Fruit fly (Drosophila melanogaster) whole organism, adult: ENCODE measurements around the gene CG33307.

ENCODE experiments used
- CG11617 ChIP-seq: fragments of 200-800 bp; sonication (Bioruptor generic); optimal IDR thresholded peaks from 2 replicates; lab custom pipeline; 2017; ENCODE audit warnings: mild to moderate bottlenecking, missing biosample characterization, missing genetic modification reagents, missing genetic modification characterization
- CG12768 ChIP-seq: fragments of 200-800 bp; sonication (Bioruptor generic); optimal IDR thresholded peaks from 2 replicates; lab custom pipeline; 2017; ENCODE audit warnings: missing biosample characterization, missing genetic modification characterization, mild to moderate bottlenecking, moderate library complexity, missing genetic modification reagents
- CG14711 ChIP-seq: fragments of 200-800 bp; sonication (Bioruptor generic); optimal IDR thresholded peaks from 2 replicates; lab custom pipeline; 2018; ENCODE audit warnings: missing biosample characterization, mild to moderate bottlenecking, missing genetic modification characterization, moderate library complexity
- CG1620 ChIP-seq: fragments of 200-800 bp; sonication (Bioruptor generic); optimal IDR thresholded peaks from 2 replicates; lab custom pipeline; 2016; ENCODE audit warnings: missing biosample characterization, missing genetic modification characterization
- CG33017 ChIP-seq: fragments of 200-800 bp; sonication (Bioruptor generic); optimal IDR thresholded peaks from 2 replicates; lab custom pipeline; 2018; ENCODE audit warnings: missing biosample characterization, mild to moderate bottlenecking, missing genetic modification characterization, moderate library complexity
- CG5204 ChIP-seq: fragments of 200-800 bp; sonication (Bioruptor generic); optimal IDR thresholded peaks from 2 replicates; lab custom pipeline; 2016; ENCODE audit warnings: missing biosample characterization, missing genetic modification characterization
- CG7045 ChIP-seq: fragments of 200-800 bp; sonication (Bioruptor generic); optimal IDR thresholded peaks from 2 replicates; lab custom pipeline; 2017; ENCODE audit warnings: missing biosample characterization, mild to moderate bottlenecking, missing genetic modification characterization
- CG7101 ChIP-seq: fragments of 200-800 bp; sonication (Bioruptor generic); optimal IDR thresholded peaks from 2 replicates; lab custom pipeline; 2018; ENCODE audit warnings: missing biosample characterization, mild to moderate bottlenecking, missing genetic modification characterization, moderate library complexity
- Clk ChIP-seq: fragments of 200-800 bp; sonication (Bioruptor generic); optimal IDR thresholded peaks from 2 replicates; lab custom pipeline; 2017; ENCODE audit warnings: missing biosample characterization, missing genetic modification characterization
- Crg-1 ChIP-seq: fragments of 200-800 bp; sonication (Bioruptor generic); optimal IDR thresholded peaks from 2 replicates; lab custom pipeline; 2016; ENCODE audit warnings: missing biosample characterization, missing genetic modification characterization
- Hr96 ChIP-seq: fragments of 200-800 bp; sonication (Bioruptor generic); optimal IDR thresholded peaks from 2 replicates; lab custom pipeline; 2016; ENCODE audit warnings: missing biosample characterization, missing genetic modification characterization
- Mnt ChIP-seq: fragments of 200-800 bp; sonication (Bioruptor generic); optimal IDR thresholded peaks from 2 replicates; lab custom pipeline; 2016; ENCODE audit warnings: missing biosample characterization, mild to moderate bottlenecking, missing genetic modification characterization
- bab1 ChIP-seq: fragments of 200-800 bp; sonication (Bioruptor generic); optimal IDR thresholded peaks from 3 replicates; lab custom pipeline; 2019; ENCODE audit warnings: missing biosample characterization, mild to moderate bottlenecking, missing genetic modification characterization, moderate library complexity
- cic ChIP-seq: fragments of 200-800 bp; sonication (Bioruptor generic); optimal IDR thresholded peaks from 2 replicates; lab custom pipeline; 2017; ENCODE audit warnings: missing biosample characterization, mild to moderate bottlenecking, missing genetic modification characterization, moderate library complexity
- cnc ChIP-seq, 2 experiments: fragments of >200 bp; optimal IDR thresholded peaks; 2 replicates each; lab custom pipeline; 2017
- kay ChIP-seq: fragments of 200-800 bp; sonication (Bioruptor generic); peaks from one replicate; lab custom pipeline; 2016; ENCODE audit warnings: missing biosample characterization, missing genetic modification characterization, borderline replicate concordance
- ovo ChIP-seq: fragments of 200-800 bp; sonication (Bioruptor generic); optimal IDR thresholded peaks from 2 replicates; lab custom pipeline; 2016; ENCODE audit warnings: missing biosample characterization, missing genetic modification characterization
- pad ChIP-seq: fragments of 200-800 bp; sonication (Bioruptor generic); optimal IDR thresholded peaks from 3 replicates; lab custom pipeline; 2017; ENCODE audit warnings: missing biosample characterization, missing genetic modification characterization, mild to moderate bottlenecking, moderate library complexity, missing genetic modification reagents
- tj ChIP-seq: fragments of 200-800 bp; sonication (Bioruptor generic); optimal IDR thresholded peaks from 3 replicates; lab custom pipeline; 2017; ENCODE audit warnings: missing biosample characterization, mild to moderate bottlenecking, missing genetic modification characterization, moderate library complexity
- toe ChIP-seq: fragments of 200-800 bp; sonication (Bioruptor generic); optimal IDR thresholded peaks from 2 replicates; lab custom pipeline; 2016; ENCODE audit warnings: missing biosample characterization, missing genetic modification characterization

CG33307 gene

DNA sequence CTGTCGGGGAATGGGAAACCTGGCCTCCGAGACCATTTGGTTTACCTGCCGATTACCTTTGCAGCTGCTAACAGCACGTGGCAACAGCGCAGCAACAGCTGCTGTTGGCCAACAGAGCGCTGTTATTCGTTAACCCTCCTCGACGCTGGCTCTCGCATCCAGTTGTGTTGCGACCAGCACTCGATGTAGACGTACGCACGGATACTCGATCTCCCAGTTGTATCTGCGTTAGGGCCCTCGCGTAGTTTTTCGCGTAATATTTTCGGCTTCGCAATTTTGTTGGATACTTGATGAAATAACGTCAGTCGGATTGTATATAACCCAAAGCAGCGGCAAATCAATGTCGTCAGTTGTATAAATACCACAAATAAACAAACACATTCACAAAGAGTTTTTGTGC lies 37.5 kb upstream of the CG33307 start:
- no peak for TF ChIP-seq CG7045
- peak; percentile 85 for TF ChIP-seq kay (GFP tag; lab: Kevin White, UChicago)
- TF ChIP-seq CG1620 = no peak
- TF ChIP-seq cnc (optimal IDR thresholded peaks at IDR 0.05; lab: Kevin White, UChicago) = no peak
- peak; percentile 20 for TF ChIP-seq cic (GFP tag; lab: Kevin White, UChicago)
- peak; percentile 15 for TF ChIP-seq CG14711
- no peak for TF ChIP-seq Hr96 (GFP tag; lab: Kevin White, UChicago)
- no peak for TF ChIP-seq tj (GFP tag; lab: Kevin White, UChicago)
- TF ChIP-seq CG7101 = peak; percentile 17
- no peak for TF ChIP-seq CG33017 (tag; lab: Kevin White, UChicago)
- peak; percentile 36 for TF ChIP-seq bab1 (GFP tag; lab: Kevin White, UChicago)
- TF ChIP-seq CG11617 (GFP tag; lab: Kevin White, UChicago) = no peak
- TF ChIP-seq Mnt (GFP tag; lab: Kevin White, UChicago) = peak; percentile 20
- no peak for TF ChIP-seq CG12768 (GFP tag; lab: Kevin White, UChicago)

DNA sequence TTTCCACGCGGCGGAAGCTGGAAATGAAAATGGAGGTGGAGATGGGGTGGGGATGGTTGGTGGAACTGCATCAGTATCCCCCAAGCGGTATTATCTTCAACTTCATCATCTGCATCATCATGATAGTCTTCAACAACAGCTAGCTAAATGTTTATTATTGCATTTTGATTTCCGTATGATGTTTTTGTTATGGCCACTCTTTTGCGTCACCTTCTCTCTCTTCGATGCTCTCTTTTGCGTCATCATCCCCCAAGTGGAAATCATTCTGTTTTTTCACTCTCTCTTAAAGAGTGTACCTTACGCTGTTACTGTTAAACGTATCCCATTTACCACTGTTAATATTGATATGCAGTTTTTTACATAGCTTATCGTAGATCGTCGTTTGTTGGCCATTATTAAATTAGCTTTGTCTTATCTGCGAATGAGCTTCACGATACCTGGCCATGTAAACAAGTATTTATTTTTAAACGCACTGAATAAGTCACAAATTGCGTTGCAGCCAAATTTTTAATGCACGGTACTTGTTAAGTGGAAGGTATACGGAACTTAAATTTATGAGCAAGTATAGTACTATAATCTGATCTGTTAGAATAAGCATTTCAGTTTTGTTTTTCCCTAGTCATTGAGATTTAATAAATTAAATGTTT lies 36.7 kb upstream of the CG33307 start:
- no peak for TF ChIP-seq CG5204 (GFP tag; lab: Kevin White, UChicago)
- no peak for TF ChIP-seq pad (GFP tag; lab: Kevin White, UChicago)
- peak; percentile 2 for TF ChIP-seq CG33017 (tag; lab: Kevin White, UChicago)
- no peak for TF ChIP-seq Crg-1
- TF ChIP-seq cic (GFP tag; lab: Kevin White, UChicago) = peak; percentile 17
- no peak for TF ChIP-seq CG7045
- TF ChIP-seq CG11617 (GFP tag; lab: Kevin White, UChicago) = no peak
- no peak for TF ChIP-seq ovo (GFP tag; lab: Kevin White, UChicago)
- TF ChIP-seq Mnt (GFP tag; lab: Kevin White, UChicago) = no peak
- no peak for TF ChIP-seq Hr96 (GFP tag; lab: Kevin White, UChicago)
- TF ChIP-seq CG1620 = no peak
- no peak for TF ChIP-seq toe (GFP tag; lab: Kevin White, UChicago)
- no peak for TF ChIP-seq CG7101
- TF ChIP-seq kay (GFP tag; lab: Kevin White, UChicago) = peak; percentile 89
- TF ChIP-seq bab1 (GFP tag; lab: Kevin White, UChicago) = no peak
- TF ChIP-seq Clk = no peak
- peak; percentile 16 for TF ChIP-seq CG12768 (GFP tag; lab: Kevin White, UChicago)
- no peak for TF ChIP-seq cnc (optimal IDR thresholded peaks at IDR 0.05; lab: Kevin White, UChicago)
- no peak for TF ChIP-seq CG14711

DNA sequence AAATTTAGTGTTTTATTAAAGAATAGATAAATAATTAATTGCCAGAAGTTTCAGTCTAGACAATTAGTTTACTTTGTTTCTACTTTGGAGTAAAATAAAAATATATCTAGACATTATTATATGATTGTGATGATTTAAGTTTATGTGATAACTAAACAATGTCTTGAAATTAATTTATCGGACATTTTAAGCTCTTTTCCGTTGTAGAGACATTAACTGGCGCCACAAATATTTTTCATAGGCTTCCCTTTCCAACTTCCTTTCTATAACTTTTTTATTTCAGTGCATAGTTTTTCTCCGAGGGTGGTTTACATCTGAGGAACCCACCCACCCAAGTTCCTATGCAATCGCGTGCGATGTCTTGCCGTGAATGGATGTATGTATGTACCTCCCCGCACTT lies 35.4 kb upstream of the CG33307 start:
- TF ChIP-seq Mnt (GFP tag; lab: Kevin White, UChicago) (no peak), tj (GFP tag; lab: Kevin White, UChicago) (no peak), Clk (no peak), bab1 (GFP tag; lab: Kevin White, UChicago) (no peak), CG11617 (GFP tag; lab: Kevin White, UChicago) (no peak), pad (GFP tag; lab: Kevin White, UChicago) (no peak), toe (GFP tag; lab: Kevin White, UChicago) (no peak), CG7045 (no peak), kay (GFP tag; lab: Kevin White, UChicago) (no peak), CG12768 (GFP tag; lab: Kevin White, UChicago) (no peak), cnc (optimal IDR thresholded peaks at IDR 0.05; lab: Kevin White, UChicago) (no peak), CG33017 (tag; lab: Kevin White, UChicago) (no peak), CG5204 (GFP tag; lab: Kevin White, UChicago) (no peak), ovo (GFP tag; lab: Kevin White, UChicago) (no peak), CG7101 (no peak), Hr96 (GFP tag; lab: Kevin White, UChicago) (no peak), cic (GFP tag; lab: Kevin White, UChicago) (no peak), CG14711 (no peak), Crg-1 (no peak)

DNA sequence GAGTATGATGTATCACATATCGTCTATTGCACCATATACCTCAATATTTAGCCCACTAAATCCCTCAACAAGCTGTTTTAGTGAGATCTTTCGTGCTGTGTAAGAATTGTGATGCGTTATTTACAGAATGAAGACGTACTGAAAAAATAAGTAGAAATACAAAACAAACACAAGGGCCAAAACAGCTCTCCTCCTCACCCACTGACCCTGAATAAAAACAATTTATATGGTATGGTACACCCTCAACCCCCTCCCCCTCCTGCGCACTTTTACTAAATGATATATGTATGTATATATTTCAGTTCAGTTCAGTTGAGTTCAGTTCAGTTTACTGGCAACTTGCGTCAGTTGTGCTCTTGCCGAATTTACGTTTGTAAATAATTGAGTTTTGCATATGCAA lies 31.8 kb upstream of the CG33307 start:
- no peak for TF ChIP-seq tj (GFP tag; lab: Kevin White, UChicago)
- peak; percentile 62 for TF ChIP-seq kay (GFP tag; lab: Kevin White, UChicago)
- no peak for TF ChIP-seq Crg-1

DNA sequence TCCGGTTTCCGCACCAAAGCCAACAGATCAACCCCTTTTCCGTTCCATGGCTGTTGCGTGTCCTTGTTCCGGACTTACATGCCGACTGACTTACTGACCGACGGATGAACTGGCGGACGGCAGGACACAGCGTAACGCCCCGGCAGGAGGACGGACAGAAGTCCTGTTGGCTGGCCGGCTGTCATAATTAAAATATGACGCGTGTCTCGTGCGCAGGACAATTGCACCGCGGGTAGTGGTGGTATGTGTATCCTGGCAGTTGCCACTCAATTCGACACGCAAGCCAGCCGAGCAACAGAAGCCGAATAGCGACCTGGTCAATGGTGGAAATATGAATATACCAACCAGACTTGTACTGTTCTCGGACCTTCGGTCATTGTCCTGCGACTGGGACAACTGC lies 28.1 kb upstream of the CG33307 start:
- TF ChIP-seq cnc (optimal IDR thresholded peaks at IDR 0.05; lab: Kevin White, UChicago) (no peak), CG33017 (tag; lab: Kevin White, UChicago) (no peak), CG1620 (no peak), CG11617 (GFP tag; lab: Kevin White, UChicago) (no peak), ovo (GFP tag; lab: Kevin White, UChicago) (no peak), CG7045 (no peak), CG14711 (no peak), Clk (no peak), cic (GFP tag; lab: Kevin White, UChicago) (no peak), bab1 (GFP tag; lab: Kevin White, UChicago) (no peak), pad (GFP tag; lab: Kevin White, UChicago) (no peak), Crg-1 (no peak), kay (GFP tag; lab: Kevin White, UChicago) (no peak), CG12768 (GFP tag; lab: Kevin White, UChicago) (no peak), Hr96 (GFP tag; lab: Kevin White, UChicago) (no peak), CG7101 (no peak), Mnt (GFP tag; lab: Kevin White, UChicago) (no peak)

DNA sequence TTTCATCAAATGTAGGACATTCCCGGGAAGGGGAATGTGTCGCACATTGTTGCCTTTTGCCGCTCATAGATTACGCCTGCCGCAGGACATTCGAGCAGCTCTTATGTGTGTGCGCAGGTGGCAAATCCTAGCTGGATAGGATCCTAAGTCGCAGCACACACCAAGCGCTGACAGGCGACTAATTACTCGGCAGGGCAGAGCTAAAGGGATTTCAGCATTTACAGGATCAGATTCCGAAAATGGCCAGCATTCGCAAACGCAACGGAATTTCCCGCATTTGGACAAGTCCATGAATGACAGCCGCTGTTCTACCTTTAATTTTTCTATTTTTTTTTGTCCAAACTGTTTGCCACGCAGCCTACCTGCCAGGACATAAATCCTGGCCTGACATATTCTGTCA lies 26.3 kb upstream of the CG33307 start:
- TF ChIP-seq CG1620 (no peak), CG12768 (GFP tag; lab: Kevin White, UChicago) (no peak), Clk (no peak), CG7101 (no peak), Mnt (GFP tag; lab: Kevin White, UChicago) (no peak), pad (GFP tag; lab: Kevin White, UChicago) (no peak), cnc (optimal IDR thresholded peaks at IDR 0.05; lab: Kevin White, UChicago) (no peak), toe (GFP tag; lab: Kevin White, UChicago) (no peak), ovo (GFP tag; lab: Kevin White, UChicago) (no peak), Crg-1 (no peak), CG7045 (no peak), CG33017 (tag; lab: Kevin White, UChicago) (no peak), CG14711 (no peak), tj (GFP tag; lab: Kevin White, UChicago) (no peak), CG11617 (GFP tag; lab: Kevin White, UChicago) (no peak), kay (GFP tag; lab: Kevin White, UChicago) (no peak), CG5204 (GFP tag; lab: Kevin White, UChicago) (no peak), bab1 (GFP tag; lab: Kevin White, UChicago) (no peak)
